Fruit fly (Drosophila melanogaster) whole organism, pupa: ENCODE data around the gene Cand1.

Experiments used
- CG10348 ChIP-seq: fragments of 200-800 bp; sonication (Bioruptor generic); IDR thresholded peaks from 2 replicates; pipeline ENCODE4 v1.3.6; 2022; ENCODE audit warnings: missing biosample characterization, missing genetic modification characterization
- CG12605 ChIP-seq: fragments of 200-800 bp; sonication (Bioruptor generic); IDR thresholded peaks from 2 replicates; pipeline ENCODE4 v1.3.6; 2022; ENCODE audit warnings: missing biosample characterization, missing genetic modification characterization
- CG13204 ChIP-seq: fragments of 200-800 bp; sonication (Bioruptor generic); optimal IDR thresholded peaks from 2 replicates; lab custom pipeline; 2018; ENCODE audit warnings: missing biosample characterization, mild to moderate bottlenecking, missing genetic modification characterization, moderate library complexity
- CG14655 ChIP-seq: fragments of 200-800 bp; sonication (Bioruptor generic); optimal IDR thresholded peaks from 3 replicates; lab custom pipeline; 2017; ENCODE audit warnings: mild to moderate bottlenecking, missing biosample characterization, missing genetic modification reagents, missing genetic modification characterization
- CG15710 ChIP-seq: fragments of 200-800 bp; sonication (Bioruptor generic); optimal IDR thresholded peaks from 2 replicates; lab custom pipeline; 2018; ENCODE audit warnings: missing biosample characterization, mild to moderate bottlenecking, missing genetic modification characterization, moderate library complexity
- CG17806 ChIP-seq: fragments of 200-800 bp; sonication (Bioruptor generic); optimal IDR thresholded peaks from 2 replicates; lab custom pipeline; 2018; ENCODE audit warnings: missing biosample characterization, mild to moderate bottlenecking, missing genetic modification characterization, moderate library complexity
- CG32121 ChIP-seq: fragments of 200-800 bp; sonication (Bioruptor generic); IDR thresholded peaks from 2 replicates; pipeline ENCODE4 v1.3.6; 2022; ENCODE audit warnings: missing biosample characterization, missing genetic modification characterization
- CG34367 ChIP-seq: fragments of 200-800 bp; sonication (Bioruptor generic); optimal IDR thresholded peaks from 2 replicates; lab custom pipeline; 2018; ENCODE audit warnings: missing biosample characterization, mild to moderate bottlenecking, missing genetic modification characterization
- CG4496 ChIP-seq: fragments of 200-800 bp; sonication (Bioruptor generic); IDR thresholded peaks from 3 replicates; pipeline ENCODE4 v1.3.6; 2022; ENCODE audit warnings: missing biosample characterization, missing genetic modification characterization
- CG8159 ChIP-seq: fragments of 200-800 bp; sonication (Bioruptor generic); optimal IDR thresholded peaks from 3 replicates; lab custom pipeline; 2018; ENCODE audit warnings: missing biosample characterization, mild to moderate bottlenecking, missing genetic modification characterization, moderate library complexity
- CG8301 ChIP-seq: fragments of 200-800 bp; sonication (Bioruptor generic); optimal IDR thresholded peaks from 2 replicates; lab custom pipeline; 2018; ENCODE audit warnings: missing biosample characterization, mild to moderate bottlenecking, missing genetic modification characterization
- CG9948 ChIP-seq: fragments of 200-800 bp; sonication (Bioruptor generic); optimal IDR thresholded peaks from 2 replicates; lab custom pipeline; 2018; ENCODE audit warnings: missing biosample characterization, mild to moderate bottlenecking, missing genetic modification characterization, moderate library complexity
- D1 ChIP-seq: fragments of 200-800 bp; sonication (Bioruptor generic); optimal IDR thresholded peaks from 2 replicates; lab custom pipeline; 2018; ENCODE audit warnings: missing biosample characterization, mild to moderate bottlenecking, missing genetic modification characterization, moderate library complexity
- EcR ChIP-seq: fragments of 200-800 bp; sonication (Bioruptor generic); optimal IDR thresholded peaks from 3 replicates; lab custom pipeline; 2019; ENCODE audit warnings: missing biosample characterization, missing genetic modification characterization, mild to moderate bottlenecking, moderate library complexity, missing genetic modification reagents
- Ets98B ChIP-seq: fragments of 200-800 bp; sonication (Bioruptor generic); IDR thresholded peaks from 2 replicates; pipeline ENCODE4 v1.3.6; 2022; ENCODE audit warnings: missing biosample characterization, missing genetic modification characterization
- Pif1A ChIP-seq: fragments of 200-800 bp; sonication (Bioruptor generic); optimal IDR thresholded peaks from 3 replicates; lab custom pipeline; 2016; ENCODE audit warnings: missing biosample characterization, missing genetic modification characterization
- Pif1B ChIP-seq: fragments of 200-800 bp; sonication (Bioruptor generic); optimal IDR thresholded peaks from 3 replicates; lab custom pipeline; 2016; ENCODE audit warnings: missing biosample characterization, missing genetic modification characterization
- Snoo ChIP-seq: fragments of 200-800 bp; sonication (Bioruptor generic); optimal IDR thresholded peaks from 3 replicates; lab custom pipeline; 2017; ENCODE audit warnings: missing biosample characterization, mild to moderate bottlenecking, missing genetic modification characterization, inconsistent platforms
- fd96Ca ChIP-seq: fragments of 200-800 bp; sonication (Bioruptor generic); IDR thresholded peaks from 3 replicates; pipeline ENCODE4 v1.3.6; 2022; ENCODE audit warnings: missing biosample characterization, missing genetic modification characterization
- gl ChIP-seq: fragments of 200-800 bp; sonication (Bioruptor generic); optimal IDR thresholded peaks from 2 replicates; lab custom pipeline; 2018; ENCODE audit warnings: missing biosample characterization, mild to moderate bottlenecking, missing genetic modification characterization
- rn ChIP-seq: fragments of 200-800 bp; sonication (Bioruptor generic); IDR thresholded peaks from 2 replicates; pipeline ENCODE4 v1.3.6; 2022; ENCODE audit warnings: missing biosample characterization, missing genetic modification characterization

Cand1 gene

dm6 chr2L:10362408-10363067, at the start of gene Cand1, which contains the start of gene pim:
Cand1 (minus strand) TSS chr2L:10362707.
pim (plus strand) TSS chr2L:10362989.
- no peak for TF ChIP-seq fd96Ca (GFP tag; lab: Robert Waterston, UW)
- no peak for TF ChIP-seq CG13204 (GFP tag; lab: Kevin White, UChicago)
- no peak for TF ChIP-seq EcR
- TF ChIP-seq Pif1A (GFP tag; lab: Kevin White, UChicago), result no peak
- TF ChIP-seq CG8301 (tag; lab: Kevin White, UChicago), result no peak
- TF ChIP-seq CG17806 (tag; lab: Kevin White, UChicago), result no peak
- no peak for TF ChIP-seq D1 (tag; lab: Kevin White, UChicago)
- TF ChIP-seq rn (GFP tag; lab: Robert Waterston, UW), result no peak
- no peak for TF ChIP-seq CG4496 (GFP tag; lab: Robert Waterston, UW)
- TF ChIP-seq CG32121 (GFP tag; lab: Robert Waterston, UW), result no peak
- TF ChIP-seq CG14655 (GFP tag; lab: Kevin White, UChicago), result no peak
- no peak for TF ChIP-seq CG9948
- no peak for TF ChIP-seq CG10348 (GFP tag; lab: Robert Waterston, UW)
- TF ChIP-seq CG34367, result no peak
- TF ChIP-seq Ets98B, result no peak
- no peak for TF ChIP-seq CG8159 (tag; lab: Kevin White, UChicago)

dm6 chr2L:10408122-10408576, 45.6 kb upstream of the Cand1 start, which contains the start of the genes Ip259 and RpS27A:
Ip259 (plus strand) TSS chr2L:10408352.
RpS27A (plus strand) TSS chr2L:10408352.
- TF ChIP-seq Pif1A (GFP tag; lab: Kevin White, UChicago) (no peak), D1 (tag; lab: Kevin White, UChicago) (no peak), CG15710 (tag; lab: Kevin White, UChicago) (peak; percentile 62), fd96Ca (GFP tag; lab: Robert Waterston, UW) (no peak), CG4496 (GFP tag; lab: Robert Waterston, UW) (peak; percentile 83; the same call in 2 of the 3 replicates), Pif1B (GFP tag; lab: Kevin White, UChicago) (no peak), CG13204 (GFP tag; lab: Kevin White, UChicago) (no peak), CG8301 (tag; lab: Kevin White, UChicago) (no peak), CG14655 (GFP tag; lab: Kevin White, UChicago) (no peak), CG17806 (tag; lab: Kevin White, UChicago) (peak; percentile 20), Ets98B (no peak), EcR (no peak), Snoo (tag; lab: Kevin White, UChicago) (peak; percentile 85), CG9948 (no peak), CG34367 (peak; percentile 67), rn (GFP tag; lab: Robert Waterston, UW) (no peak), CG32121 (GFP tag; lab: Robert Waterston, UW) (peak; percentile 50; the same call in 1 of the 2 replicates), CG12605 (GFP tag; lab: Robert Waterston, UW) (no peak), CG8159 (tag; lab: Kevin White, UChicago) (no peak), CG10348 (GFP tag; lab: Robert Waterston, UW) (no peak), gl (tag; lab: Kevin White, UChicago) (peak; percentile 52)

- TF ChIP-seq Snoo (tag; lab: Kevin White, UChicago) (no peak), CG17806 (tag; lab: Kevin White, UChicago) (no peak), CG8301 (tag; lab: Kevin White, UChicago) (no peak), CG13204 (GFP tag; lab: Kevin White, UChicago) (no peak), CG4496 (GFP tag; lab: Robert Waterston, UW) (no peak), D1 (tag; lab: Kevin White, UChicago) (no peak)
Observed at dm6 chr2L:10405008-10405654, 42.6 kb upstream of the Cand1 start, which contains the start of the genes CG17768, LSm-4 and Ir31a. CG17768 (minus strand) TSS chr2L:10405203. LSm-4 (minus strand) TSS chr2L:10405203. Ir31a (plus strand) TSS chr2L:10405565.

dm6 chr2L:10403803-10404315, 41.4 kb upstream of the Cand1 start:
- TF ChIP-seq Snoo (tag; lab: Kevin White, UChicago) (no peak), Ets98B (no peak), CG8159 (tag; lab: Kevin White, UChicago) (no peak), CG10348 (GFP tag; lab: Robert Waterston, UW) (no peak), Pif1A (GFP tag; lab: Kevin White, UChicago) (no peak), CG15710 (tag; lab: Kevin White, UChicago) (no peak)

dm6 chr2L:10396877-10397587, 34.5 kb upstream of the Cand1 start:
- TF ChIP-seq Pif1B (GFP tag; lab: Kevin White, UChicago) (peak; percentile 28), gl (tag; lab: Kevin White, UChicago) (no peak), CG15710 (tag; lab: Kevin White, UChicago) (no peak), Ets98B (no peak), EcR (peak; percentile 41), CG4496 (GFP tag; lab: Robert Waterston, UW) (no peak)
